Worm (Caenorhabditis elegans): ENCODE results near the gene dnj-11.

DNA sequence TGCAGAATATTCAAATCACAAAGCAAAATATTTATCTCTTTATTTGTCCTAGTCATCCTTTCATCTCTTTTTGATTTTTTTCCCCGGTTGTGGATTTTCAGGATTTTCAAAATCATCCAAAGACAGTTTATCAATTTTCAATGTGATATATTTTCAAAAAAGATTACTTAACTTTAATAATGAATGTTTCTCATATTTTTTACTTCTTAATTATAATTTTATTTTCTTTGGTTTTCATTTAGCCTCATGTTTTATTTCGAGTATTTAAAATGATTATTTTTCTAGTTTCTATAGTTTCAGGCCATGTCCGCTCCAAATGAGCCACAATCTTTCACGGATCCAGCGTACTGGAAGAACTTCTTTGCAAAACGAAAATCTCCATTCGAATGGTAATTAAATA lies 49.1 kb downstream of the dnj-11 start, which contains the start of gene metl-13:
- no peak for TF ChIP-seq aly-1 (tag; optimal IDR thresholded peaks at IDR 0.05)
- TF ChIP-seq flt-1 (GFP tag; IDR thresholded peaks at IDR 0.05) = no peak
- TF ChIP-seq ceh-36 (tag; optimal IDR thresholded peaks at IDR 0.05) = no peak
- no peak for TF ChIP-seq tbx-37 (GFP tag; conservative IDR thresholded peaks at IDR 0.05)
- no peak for TF ChIP-seq F13C5.2 (tag; optimal IDR thresholded peaks at IDR 0.05)
- TF ChIP-seq ama-1 (optimal IDR thresholded peaks at IDR 0.05) = no peak
- no peak for TF ChIP-seq B0310.2 (tag; optimal IDR thresholded peaks at IDR 0.05)
- TF ChIP-seq tbx-11 (GFP tag; IDR thresholded peaks at IDR 0.05) = no peak
- no peak for TF ChIP-seq sea-1 (GFP tag; conservative IDR thresholded peaks at IDR 0.05)
- TF ChIP-seq hnd-1 (tag; optimal IDR thresholded peaks at IDR 0.05) = no peak
- TF ChIP-seq scrt-1 (GFP tag; IDR thresholded peaks at IDR 0.05) = no peak
- no peak for TF ChIP-seq hmg-4 (GFP tag; optimal IDR thresholded peaks at IDR 0.05)
